Worm (Caenorhabditis elegans): Measurements from ENCODE around the gene mmaa-1.

DNA sequence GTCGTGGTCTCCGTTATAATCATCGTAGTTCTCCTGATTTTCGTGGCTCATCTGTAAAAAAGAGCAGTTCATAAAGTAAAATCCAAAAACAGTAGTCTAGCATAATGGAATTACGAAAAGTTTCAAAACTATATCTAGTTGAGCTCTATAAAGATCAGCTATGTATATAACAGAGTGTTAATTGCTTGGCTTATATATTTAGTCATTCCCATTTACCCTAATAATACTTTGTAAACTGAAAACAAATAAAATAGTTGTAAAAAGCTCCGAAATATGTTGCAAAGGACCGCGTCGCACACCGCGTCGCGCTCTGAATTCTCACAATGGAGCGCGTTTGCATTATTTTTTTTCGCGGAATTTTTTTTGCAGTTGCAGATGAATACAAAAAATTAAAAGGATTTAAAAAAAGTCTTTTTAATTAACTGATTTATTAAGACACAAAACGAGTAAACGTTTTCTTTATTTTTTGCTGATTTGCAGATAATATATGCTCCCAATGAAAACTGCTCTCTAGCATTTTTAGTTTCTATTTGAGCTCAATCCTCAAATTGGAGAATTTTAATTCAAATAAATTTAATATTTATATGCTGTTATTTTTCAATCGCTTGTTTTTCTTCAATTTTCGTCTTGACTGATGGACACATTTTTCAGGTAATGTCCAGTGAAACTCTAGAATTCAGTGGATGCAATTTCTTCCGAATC, 50.8 kb downstream of the mmaa-1 start, which contains the start of the genes tcer-1 and ZK1127.5:
- TF ChIP-seq ztf-23 (GFP tag; IDR thresholded peaks at IDR 0.05) = no peak
- TF ChIP-seq tab-1 (GFP tag; IDR thresholded peaks at IDR 0.05) = no peak
- TF ChIP-seq flt-1 (GFP tag; IDR thresholded peaks at IDR 0.05) = no peak
- no peak for TF ChIP-seq cog-1 (tag; optimal IDR thresholded peaks at IDR 0.05)
- no peak for TF ChIP-seq T22C8.4 (GFP tag; IDR thresholded peaks at IDR 0.05)
- TF ChIP-seq ref-1 (GFP tag; conservative IDR thresholded peaks at IDR 0.05) = no peak
- TF ChIP-seq med-1 (GFP tag; optimal IDR thresholded peaks at IDR 0.05; ENCODE audit: insufficient read depth) = no peak
- no peak for TF ChIP-seq ztf-29 (GFP tag; IDR thresholded peaks at IDR 0.05)
- no peak for TF ChIP-seq klf-2 (GFP tag; conservative IDR thresholded peaks at IDR 0.05)

Data from whole organism, midembryonic.